Fruit fly (Drosophila melanogaster): ENCODE measurements around the gene TotE.

The TotE gene

DNA sequence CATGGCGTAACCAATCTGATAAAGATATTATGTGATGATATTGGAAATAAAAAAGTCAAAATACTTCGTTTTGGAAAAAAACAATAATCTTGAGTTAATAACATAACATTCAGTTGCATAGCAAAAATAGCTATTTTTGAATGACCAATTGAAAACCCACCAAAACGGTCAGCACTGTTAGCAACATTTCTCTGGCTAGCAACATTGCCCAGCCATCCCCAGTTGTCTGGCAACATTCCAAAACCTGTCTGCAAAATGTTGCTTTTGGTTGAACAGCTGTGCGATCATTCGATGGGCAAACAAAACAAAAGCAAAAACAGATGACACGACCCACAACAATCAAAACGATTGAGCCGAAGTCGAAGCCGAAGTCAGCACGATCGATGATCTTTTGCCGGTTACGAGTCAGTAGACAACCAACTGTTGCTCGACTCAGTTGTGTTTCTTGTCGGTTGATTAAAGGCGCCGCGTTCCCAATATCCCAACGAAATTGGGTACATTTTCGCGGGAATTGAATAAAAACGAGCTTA lies 47.7 kb downstream of the TotE start (continued):
- TF ChIP-seq PHDP (tag; optimal IDR thresholded peaks at IDR 0.05) (peak; percentile 98), sug (tag; optimal IDR thresholded peaks at IDR 0.05) (peak; percentile 61), Lim3 (GFP tag; IDR thresholded peaks at IDR 0.05) (peak; percentile 79), sr (GFP tag; IDR thresholded peaks at IDR 0.05) (peak; percentile 77; the same call in 2 of the 3 replicates), crol (GFP tag; IDR thresholded peaks at IDR 0.05) (peak; percentile 60), prd (optimal IDR thresholded peaks at IDR 0.05) (no peak), prd (GFP tag; IDR thresholded peaks at IDR 0.05) (peak; percentile 95), exex (tag; optimal IDR thresholded peaks at IDR 0.05) (peak; percentile 59), hb (GFP tag; IDR thresholded peaks at IDR 0.05; ENCODE audit: partially characterized antibody) (no peak), usp (GFP tag; optimal IDR thresholded peaks at IDR 0.05) (no peak), knrl (GFP tag; IDR thresholded peaks at IDR 0.05; ENCODE audit: partially characterized antibody) (no peak), CG30020 (tag; optimal IDR thresholded peaks at IDR 0.05) (peak; percentile 59), CG4707 (GFP tag; optimal IDR thresholded peaks at IDR 0.05) (peak; percentile 87), CG3726 (GFP tag; IDR thresholded peaks at IDR 0.05) (peak; percentile 85), grau (tag; optimal IDR thresholded peaks at IDR 0.05) (peak; percentile 95), CG10209 (GFP tag; optimal IDR thresholded peaks at IDR 0.05) (peak; percentile 95), CG14860 (GFP tag; IDR thresholded peaks at IDR 0.05; ENCODE audit: partially characterized antibody) (no peak), CG13894 (tag; optimal IDR thresholded peaks at IDR 0.05) (peak; percentile 79), Xrp1 (GFP tag; IDR thresholded peaks at IDR 0.05) (peak; percentile 97), CG9876 (GFP tag; optimal IDR thresholded peaks at IDR 0.05) (peak; percentile 89), CG4424 (GFP tag; optimal IDR thresholded peaks at IDR 0.05) (peak; percentile 95), scrt (GFP tag; optimal IDR thresholded peaks at IDR 0.05) (peak; percentile 76), Oaz (GFP tag; IDR thresholded peaks at IDR 0.05) (peak; percentile 94), Side (GFP tag; optimal IDR thresholded peaks at IDR 0.05) (peak; percentile 96), eve (GFP tag; optimal IDR thresholded peaks at IDR 0.05) (peak; percentile 64 to 99), CG1792 (GFP tag; optimal IDR thresholded peaks at IDR 0.05) (peak; percentile 71), cg (GFP tag; optimal IDR thresholded peaks at IDR 0.05) (no peak), Dip3 (GFP tag; optimal IDR thresholded peaks at IDR 0.05) (peak; percentile 90), Sry-β (GFP tag; optimal IDR thresholded peaks at IDR 0.05) (peak; percentile 96), cato (GFP tag; optimal IDR thresholded peaks at IDR 0.05; ENCODE audit: borderline replicate concordance) (peak; percentile 92), kah (GFP tag; optimal IDR thresholded peaks at IDR 0.05) (peak; percentile 70), Rfx (GFP tag; IDR thresholded peaks at IDR 0.05) (peak; percentile 91), fd96Cb (tag; optimal IDR thresholded peaks at IDR 0.05) (peak; percentile 88), tna (GFP tag; IDR thresholded peaks at IDR 0.05; ENCODE audit: partially characterized antibody) (no peak), hkb (optimal IDR thresholded peaks at IDR 0.05) (no peak), hkb (GFP tag; IDR thresholded peaks at IDR 0.05) (peak; percentile 97), ham (GFP tag; IDR thresholded peaks at IDR 0.05) (peak; percentile 82), tll (GFP tag; optimal IDR thresholded peaks at IDR 0.05) (peak in 1 of 2 experiments; percentile 51), CG1024 (GFP tag; IDR thresholded peaks at IDR 0.05) (peak; percentile 89), lbe (GFP tag; optimal IDR thresholded peaks at IDR 0.05) (peak; percentile 60), CG13775 (GFP tag; optimal IDR thresholded peaks at IDR 0.05) (peak; percentile 93), Dp (GFP tag; optimal IDR thresholded peaks at IDR 0.05) (peak; percentile 9), run (tag; optimal IDR thresholded peaks at IDR 0.05) (peak; percentile 92), CG10147 (GFP tag; optimal IDR thresholded peaks at IDR 0.05) (peak; percentile 76), CG17802 (tag; optimal IDR thresholded peaks at IDR 0.05) (peak; percentile 80), CG4404 (GFP tag; IDR thresholded peaks at IDR 0.05) (peak; percentile 84), CG11085 (GFP tag; IDR thresholded peaks at IDR 0.05) (peak; percentile 85), Antp (GFP tag; optimal IDR thresholded peaks at IDR 0.05) (peak; percentile 93), CG1529 (GFP tag; optimal IDR thresholded peaks at IDR 0.05) (peak; percentile 95), zen2 (GFP tag; IDR thresholded peaks at IDR 0.05; ENCODE audit: partially characterized antibody) (no peak)

Data from whole organism, embryonic.